Worm (Caenorhabditis elegans): ENCODE measurements around the gene C46E10.1.
A peak's percentile ranks its signal among the peaks of the same experiment; 100 is the strongest.

The C46E10.1 gene

ce11 chrII:3680366-3680765 lies 43.7 kb upstream of the C46E10.1 start:
- TF ChIP-seq ets-5 (GFP tag; IDR thresholded peaks at IDR 0.05) = no peak
- no peak for TF ChIP-seq sptf-1 (tag; optimal IDR thresholded peaks at IDR 0.05)
- no peak for TF ChIP-seq vab-15 (tag; optimal IDR thresholded peaks at IDR 0.05)
- TF ChIP-seq zip-4 (GFP tag; optimal IDR thresholded peaks at IDR 0.05) = no peak
- TF ChIP-seq tbx-2 (tag; optimal IDR thresholded peaks at IDR 0.05) = no peak
- TF ChIP-seq nhr-11 (tag; optimal IDR thresholded peaks at IDR 0.05) = no peak
- no peak for TF ChIP-seq mef-2 (tag; optimal IDR thresholded peaks at IDR 0.05)

DNA sequence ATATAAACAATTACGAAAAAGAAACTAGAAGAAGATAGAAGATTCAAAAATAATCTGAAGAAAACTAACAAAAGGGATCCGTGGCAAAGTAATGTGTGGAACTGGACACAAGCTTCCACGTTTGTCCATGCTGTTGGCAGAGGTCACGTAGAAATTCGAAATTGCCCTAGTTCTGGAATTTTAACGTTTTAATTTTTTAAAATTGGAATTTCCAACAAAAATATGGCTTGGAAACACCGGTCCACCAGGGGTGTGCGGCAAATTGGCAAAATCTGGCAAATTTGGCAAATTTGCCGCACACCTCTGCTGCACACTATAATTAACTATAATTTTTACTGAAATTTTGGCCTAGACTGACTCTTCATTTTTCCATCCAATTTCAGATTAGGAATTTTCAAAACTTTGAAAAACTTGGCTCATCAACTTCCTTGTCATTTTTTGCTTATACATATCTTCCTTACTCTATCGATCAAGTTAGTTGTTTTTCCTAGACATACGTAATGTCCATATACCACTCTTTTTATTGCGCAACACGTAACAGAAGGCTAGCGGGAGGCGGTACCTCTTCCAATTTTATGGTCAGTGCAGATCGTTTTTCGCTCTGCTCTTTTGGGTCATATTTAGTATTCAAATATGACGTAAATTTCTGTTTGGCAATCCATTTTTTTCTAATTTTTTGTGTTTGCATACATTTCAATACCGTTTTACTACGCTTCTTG lies 42.5 kb upstream of the C46E10.1 start, which contains the start of gene F19B10.10:
TSS of gene F19B10.10 (minus strand) at position 51 of the 719 bp plus-strand sequence.
- no peak for TF ChIP-seq lin-13 (GFP tag; optimal IDR thresholded peaks at IDR 0.05)
- TF ChIP-seq nhr-20 (tag; optimal IDR thresholded peaks at IDR 0.05) = no peak
- TF ChIP-seq hlh-4 (tag; optimal IDR thresholded peaks at IDR 0.05) = no peak
- no peak for TF ChIP-seq tlp-1 (tag; optimal IDR thresholded peaks at IDR 0.05)
- TF ChIP-seq egl-13 (tag; optimal IDR thresholded peaks at IDR 0.05) = no peak
- TF ChIP-seq snu-23 (GFP tag; optimal IDR thresholded peaks at IDR 0.05) = no peak
- TF ChIP-seq lin-15B (tag; optimal IDR thresholded peaks at IDR 0.05) = no peak
- TF ChIP-seq nhr-77 (tag; optimal IDR thresholded peaks at IDR 0.05) = no peak
- TF ChIP-seq nhr-90 (tag; optimal IDR thresholded peaks at IDR 0.05; ENCODE audit: poor library complexity) = no peak
- TF ChIP-seq lin-35 (GFP tag; optimal IDR thresholded peaks at IDR 0.05) = no peak
- no peak for TF ChIP-seq fkh-8 (tag; optimal IDR thresholded peaks at IDR 0.05)

ce11 chrII:3682770-3683234 lies 41.2 kb upstream of the C46E10.1 start, which contains the start of gene F19B10.1:
Gene F19B10.1 (plus strand): TSS chrII:3683184.
- TF ChIP-seq pqm-1 (tag; optimal IDR thresholded peaks at IDR 0.05) (no peak), unc-98 (GFP tag; IDR thresholded peaks at IDR 0.05) (no peak), mdl-1 (tag; optimal IDR thresholded peaks at IDR 0.05) (peak in 1 of 2 experiments; percentile 93), C34B4.2 (tag; optimal IDR thresholded peaks at IDR 0.05) (no peak), nhr-28 (tag; optimal IDR thresholded peaks at IDR 0.05) (no peak), ztf-4 (tag; optimal IDR thresholded peaks at IDR 0.05) (no peak), mab-9 (GFP tag; IDR thresholded peaks at IDR 0.05) (0 out of 2 replicates have a peak, but pooled peaks have one; percentile 23), nhr-47 (tag; optimal IDR thresholded peaks at IDR 0.05) (peak; percentile 76), tlp-1 (tag; optimal IDR thresholded peaks at IDR 0.05) (no peak), unc-86 (tag; optimal IDR thresholded peaks at IDR 0.05) (peak; percentile 15), sox-4 (tag; optimal IDR thresholded peaks at IDR 0.05) (no peak), hpl-2 (GFP tag; optimal IDR thresholded peaks at IDR 0.05) (no peak), lin-35 (GFP tag; optimal IDR thresholded peaks at IDR 0.05) (peak; percentile 88 to 98), skn-1 (tag; optimal IDR thresholded peaks at IDR 0.05) (peak; percentile 67), lin-14 (GFP tag; optimal IDR thresholded peaks at IDR 0.05) (peak; percentile 86), jun-1 (tag; optimal IDR thresholded peaks at IDR 0.05) (peak; percentile 11), C04F5.9 (tag; optimal IDR thresholded peaks at IDR 0.05) (peak; percentile 60), nhr-237 (tag; optimal IDR thresholded peaks at IDR 0.05) (no peak), nhr-19 (GFP tag; conservative IDR thresholded peaks at IDR 0.05) (peak; percentile 67), nhr-11 (tag; optimal IDR thresholded peaks at IDR 0.05) (no peak), fkh-10 (GFP tag; optimal IDR thresholded peaks at IDR 0.05) (no peak), hlh-17 (GFP tag; optimal IDR thresholded peaks at IDR 0.05; ENCODE audit: borderline replicate concordance) (no peak), unc-130 (tag; optimal IDR thresholded peaks at IDR 0.05) (peak; percentile 94), ceh-63 (GFP tag; optimal IDR thresholded peaks at IDR 0.05) (no peak), mep-1 (tag; optimal IDR thresholded peaks at IDR 0.05) (peak; percentile 93), efl-3 (GFP tag; optimal IDR thresholded peaks at IDR 0.05) (no peak), lin-13 (GFP tag; optimal IDR thresholded peaks at IDR 0.05) (peak; percentile 72), nhr-84 (tag; optimal IDR thresholded peaks at IDR 0.05) (no peak), pag-3 (tag; optimal IDR thresholded peaks at IDR 0.05; ENCODE audit: borderline replicate concordance, insufficient read depth) (peak; percentile 20), snpc-4 (tag; optimal IDR thresholded peaks at IDR 0.05) (peak; percentile 68), zip-4 (GFP tag; optimal IDR thresholded peaks at IDR 0.05) (peak; percentile 6), vab-15 (tag; optimal IDR thresholded peaks at IDR 0.05) (peak; percentile 49), ceh-8 (GFP tag; optimal IDR thresholded peaks at IDR 0.05) (no peak), tbx-2 (tag; optimal IDR thresholded peaks at IDR 0.05) (peak; percentile 73), ztf-11 (tag; optimal IDR thresholded peaks at IDR 0.05) (peak in 1 of 2 experiments; percentile 2), blmp-1 (tag; optimal IDR thresholded peaks at IDR 0.05) (peak; percentile 79)

All from whole organism, L1 larva.